Worm (Caenorhabditis elegans) whole organism, L2 larva: ENCODE data around the gene T05C3.6.
A peak's percentile ranks its signal among the peaks of the same experiment; 100 is the strongest.

ENCODE experiments used
- C34F6.9 ChIP-seq: fragments of 150-350 bp; optimal IDR thresholded peaks from 2 replicates; lab custom pipeline; 2014; ENCODE audit warnings: missing biosample characterization, missing genetic modification characterization
- F13H6.1 ChIP-seq: sonication (generic microtip); optimal IDR thresholded peaks from 2 replicates; lab custom pipeline; 2016; ENCODE audit warnings: missing genetic modification characterization, missing compliant biosample characterization
- R02D3.7 ChIP-seq: fragments of 150-350 bp; optimal IDR thresholded peaks from 2 replicates; lab custom pipeline; 2014; ENCODE audit warnings: missing biosample characterization, missing genetic modification characterization
- Y55F3AM.14 ChIP-seq: fragments of 200-800 bp; sonication (Bioruptor generic); optimal IDR thresholded peaks from 2 replicates; lab custom pipeline; 2018; ENCODE audit warnings: mild to moderate bottlenecking, missing genetic modification characterization, missing compliant biosample characterization
- ZK546.5 ChIP-seq: sonication (generic microtip); optimal IDR thresholded peaks from 2 replicates; lab custom pipeline; 2017; ENCODE audit warnings: missing biosample characterization, missing genetic modification characterization
- alr-1 ChIP-seq: fragments of 150-350 bp; optimal IDR thresholded peaks from 2 replicates; lab custom pipeline; 2014; ENCODE audit warnings: missing biosample characterization, missing genetic modification characterization
- aly-2 ChIP-seq: fragments of 150-350 bp; optimal IDR thresholded peaks from 2 replicates; lab custom pipeline; 2014; ENCODE audit warnings: missing biosample characterization, missing genetic modification characterization
- ama-1 ChIP-seq: fragments of 150-350 bp; optimal IDR thresholded peaks from 2 replicates; lab custom pipeline; 2018; ENCODE audit warnings: inconsistent platforms
- blmp-1 ChIP-seq: sonication (generic microtip); optimal IDR thresholded peaks from 2 replicates; lab custom pipeline; 2017; ENCODE audit warnings: missing genetic modification characterization, mild to moderate bottlenecking, missing compliant biosample characterization, antibody characterized with exemption, moderate library complexity; ENCODE audit not compliant: insufficient read depth
- ceh-16 ChIP-seq: fragments of 150-350 bp; optimal IDR thresholded peaks from 2 replicates; lab custom pipeline; 2014; ENCODE audit warnings: missing biosample characterization, missing genetic modification characterization
- ceh-82 ChIP-seq: fragments of 150-350 bp; optimal IDR thresholded peaks from 2 replicates; lab custom pipeline; 2014; ENCODE audit warnings: missing biosample characterization, missing genetic modification characterization
- crh-2 ChIP-seq: sonication (generic microtip); optimal IDR thresholded peaks from 2 replicates; lab custom pipeline; 2017; ENCODE audit warnings: missing biosample characterization, missing genetic modification characterization
- dmd-4 ChIP-seq: sonication (generic microtip); optimal IDR thresholded peaks from 2 replicates; lab custom pipeline; 2017; ENCODE audit warnings: missing biosample characterization, missing genetic modification characterization
- egl-27 ChIP-seq: sonication (generic microtip); optimal IDR thresholded peaks from 3 replicates; lab custom pipeline; 2017; ENCODE audit warnings: missing biosample characterization, missing genetic modification reagents, missing genetic modification characterization
- elt-1 ChIP-seq: fragments of 150-350 bp; optimal IDR thresholded peaks from 2 replicates; lab custom pipeline; 2014; ENCODE audit warnings: missing biosample characterization, missing genetic modification characterization
- elt-3 ChIP-seq: sonication (generic microtip); optimal IDR thresholded peaks from 2 replicates; lab custom pipeline; 2017; ENCODE audit warnings: missing biosample characterization, missing genetic modification characterization
- fos-1 ChIP-seq: fragments of 150-350 bp; optimal IDR thresholded peaks from 2 replicates; lab custom pipeline; 2014; ENCODE audit warnings: missing biosample characterization, missing genetic modification characterization
- gmeb-1 ChIP-seq: fragments of 150-350 bp; optimal IDR thresholded peaks from 2 replicates; lab custom pipeline; 2014; ENCODE audit warnings: missing biosample characterization, missing genetic modification characterization
- lin-11 ChIP-seq: fragments of 150-350 bp; sonication (generic microtip); optimal IDR thresholded peaks from 2 replicates; lab custom pipeline; 2014; ENCODE audit warnings: missing biosample characterization, missing genetic modification characterization, inconsistent platforms, mixed read lengths
- lin-13 ChIP-seq: fragments of 150-350 bp; optimal IDR thresholded peaks from 2 replicates; lab custom pipeline; 2014; ENCODE audit warnings: missing biosample characterization, missing genetic modification reagents, missing genetic modification characterization
- lin-39 ChIP-seq: fragments of 150-350 bp; optimal IDR thresholded peaks from 2 replicates; lab custom pipeline; 2014; ENCODE audit warnings: missing biosample characterization, missing genetic modification reagents, missing genetic modification characterization
- lsy-2 ChIP-seq, 2 experiments: fragments of 150-350 bp in 1 of 2; sonication (generic microtip) in 1 of 2; optimal IDR thresholded peaks; 2 replicates each; lab custom pipeline; 2014 to 2017; ENCODE audit warnings: missing biosample characterization in 2 of 2, missing genetic modification characterization in 2 of 2
- mab-5 ChIP-seq: fragments of 150-350 bp; optimal IDR thresholded peaks from 2 replicates; lab custom pipeline; 2014; ENCODE audit warnings: missing biosample characterization, missing genetic modification characterization
- mbf-1 ChIP-seq: sonication (generic microtip); optimal IDR thresholded peaks from 2 replicates; lab custom pipeline; 2017; ENCODE audit warnings: missing biosample characterization, missing genetic modification characterization
- mdl-1 ChIP-seq, 2 experiments: fragments of 150-350 bp in 1 of 2; sonication (generic microtip) in 1 of 2; optimal IDR thresholded peaks; 2 replicates each; lab custom pipeline; 2017; ENCODE audit warnings: missing biosample characterization in 2 of 2, missing genetic modification characterization in 2 of 2
- nhr-10 ChIP-seq: sonication (generic microtip); optimal IDR thresholded peaks from 2 replicates; lab custom pipeline; 2017; ENCODE audit warnings: missing biosample characterization, missing genetic modification characterization
- nhr-11 ChIP-seq: fragments of 150-350 bp; optimal IDR thresholded peaks from 2 replicates; lab custom pipeline; 2014; ENCODE audit warnings: missing biosample characterization, missing genetic modification characterization
- nhr-12 ChIP-seq: fragments of 150-350 bp; optimal IDR thresholded peaks from 2 replicates; lab custom pipeline; 2014; ENCODE audit warnings: missing biosample characterization, missing genetic modification characterization
- nhr-129 ChIP-seq: fragments of 150-350 bp; optimal IDR thresholded peaks from 2 replicates; lab custom pipeline; 2014; ENCODE audit warnings: missing biosample characterization, missing genetic modification characterization
- nhr-21 ChIP-seq: fragments of 150-350 bp; optimal IDR thresholded peaks from 2 replicates; lab custom pipeline; 2014; ENCODE audit warnings: missing biosample characterization, missing genetic modification characterization
- nhr-23 ChIP-seq: fragments of 150-350 bp; optimal IDR thresholded peaks from 2 replicates; lab custom pipeline; 2014; ENCODE audit warnings: missing biosample characterization, missing genetic modification reagents, missing genetic modification characterization
- nhr-237 ChIP-seq: fragments of 150-350 bp; optimal IDR thresholded peaks from 2 replicates; lab custom pipeline; 2014; ENCODE audit warnings: missing biosample characterization, missing genetic modification characterization
- nhr-25 ChIP-seq: fragments of 150-350 bp; sonication (generic microtip); optimal IDR thresholded peaks from 3 replicates; lab custom pipeline; 2014; ENCODE audit warnings: missing biosample characterization, missing genetic modification characterization
- nhr-6 ChIP-seq: fragments of 150-350 bp; optimal IDR thresholded peaks from 2 replicates; lab custom pipeline; 2014; ENCODE audit warnings: missing biosample characterization, missing genetic modification characterization
- nhr-77 ChIP-seq: fragments of 150-350 bp; optimal IDR thresholded peaks from 2 replicates; lab custom pipeline; 2014; ENCODE audit warnings: missing biosample characterization, missing genetic modification characterization
- peb-1 ChIP-seq: fragments of 150-350 bp; optimal IDR thresholded peaks from 2 replicates; lab custom pipeline; 2014; ENCODE audit warnings: missing biosample characterization, missing genetic modification characterization
- sem-4 ChIP-seq: fragments of 150-350 bp; optimal IDR thresholded peaks from 2 replicates; lab custom pipeline; 2014; ENCODE audit warnings: missing biosample characterization, missing genetic modification reagents, missing genetic modification characterization
- skn-1 ChIP-seq: sonication (generic microtip); optimal IDR thresholded peaks from 2 replicates; lab custom pipeline; 2017; ENCODE audit warnings: missing biosample characterization, missing genetic modification characterization
- sma-3 ChIP-seq: sonication (generic microtip); optimal IDR thresholded peaks from 2 replicates; lab custom pipeline; 2016; ENCODE audit warnings: missing genetic modification reagents, missing genetic modification characterization, missing compliant biosample characterization
- sma-9 ChIP-seq, 2 experiments: fragments of 150-350 bp in 1 of 2; sonication (generic microtip) in 1 of 2; optimal IDR thresholded peaks; 2 replicates each; lab custom pipeline; 2014 to 2016; ENCODE audit warnings: missing genetic modification characterization in 2 of 2, mild to moderate bottlenecking in 1 of 2, missing biosample characterization in 1 of 2, missing compliant biosample characterization in 1 of 2, missing genetic modification reagents in 1 of 2, moderate library complexity in 1 of 2
- snpc-4 ChIP-seq: fragments of 150-350 bp; optimal IDR thresholded peaks from 2 replicates; lab custom pipeline; 2014; ENCODE audit warnings: missing biosample characterization, missing genetic modification characterization
- unc-39 ChIP-seq: fragments of 150-350 bp; optimal IDR thresholded peaks from 2 replicates; lab custom pipeline; 2014; ENCODE audit warnings: missing biosample characterization, missing genetic modification characterization
- unc-55 ChIP-seq: fragments of 150-350 bp; sonication (generic microtip); optimal IDR thresholded peaks from 3 replicates; lab custom pipeline; 2014; ENCODE audit warnings: missing biosample characterization, missing genetic modification reagents, missing genetic modification characterization
- unc-62 ChIP-seq: fragments of 150-350 bp; optimal IDR thresholded peaks from 2 replicates; lab custom pipeline; 2014; ENCODE audit warnings: missing biosample characterization, missing genetic modification reagents, missing genetic modification characterization
- zag-1 ChIP-seq: fragments of 150-350 bp; optimal IDR thresholded peaks from 2 replicates; lab custom pipeline; 2014; ENCODE audit warnings: missing biosample characterization, missing genetic modification characterization
- ztf-1 ChIP-seq: fragments of 200-800 bp; sonication (Bioruptor generic); conservative IDR thresholded peaks from 2 replicates; pipeline ENCODE4 v1.3.6; 2022; ENCODE audit warnings: missing genetic modification characterization, missing compliant biosample characterization
- ztf-11 ChIP-seq: sonication (generic microtip); optimal IDR thresholded peaks from 2 replicates; lab custom pipeline; 2017; ENCODE audit warnings: missing biosample characterization, missing genetic modification characterization
- ztf-4 ChIP-seq: fragments of 150-350 bp; optimal IDR thresholded peaks from 2 replicates; lab custom pipeline; 2014; ENCODE audit warnings: missing biosample characterization, missing genetic modification characterization

T05C3.6 gene

DNA sequence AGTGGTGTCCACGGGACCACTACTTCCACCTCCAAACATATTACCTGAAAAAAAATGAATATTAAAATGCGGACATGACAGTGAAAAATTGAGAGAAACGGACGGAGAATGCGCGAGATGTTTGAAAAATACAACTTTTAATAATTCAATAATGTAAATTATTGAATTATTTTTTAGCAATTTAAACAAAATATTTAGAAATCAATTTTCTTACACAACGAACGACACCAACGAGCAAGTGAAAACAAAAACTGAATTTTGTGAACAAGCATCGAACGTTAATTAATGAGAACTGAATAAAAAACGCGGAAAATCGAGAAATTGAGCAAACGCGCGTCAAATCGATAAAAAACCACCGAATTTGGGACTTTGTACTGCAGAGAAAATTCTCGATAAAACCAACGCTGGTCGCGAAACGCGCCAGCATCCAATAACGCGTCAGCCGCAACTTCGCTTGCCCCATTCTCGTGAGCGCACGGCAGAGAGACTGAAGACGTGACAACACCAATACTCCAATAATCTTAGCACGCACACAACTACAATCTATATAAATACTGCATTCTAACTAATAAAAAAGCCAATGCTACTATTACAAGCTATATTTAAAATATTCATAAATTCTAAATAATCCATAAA is 14.7 kb downstream of the T05C3.6 start, which contains the start of the genes dnj-19 and nhr-47:
TSS of gene dnj-19 (minus strand) at position 51 of the 636 bp plus-strand sequence.
TSS of gene nhr-47 (plus strand) at position 447 of the 636 bp plus-strand sequence.
- TF ChIP-seq sem-4 (tag; lab: Kevin White, UChicago) (peak; percentile 84), aly-2 (tag; lab: Kevin White, UChicago) (no peak), R02D3.7 (tag; lab: Kevin White, UChicago) (peak; percentile 36), blmp-1 (tag; lab: Kevin White, UChicago) (peak; percentile 26), mdl-1 (tag; optimal IDR thresholded peaks at IDR 0.05; lab: Kevin White, UChicago) (peak in 1 of 2 experiments; percentile 68), ceh-82 (tag; lab: Kevin White, UChicago) (peak; percentile 50), skn-1 (no peak), Y55F3AM.14 (GFP tag; lab: Kevin White, UChicago) (peak; percentile 99), mbf-1 (tag; lab: Kevin White, UChicago) (no peak), lin-13 (GFP tag; lab: Kevin White, UChicago) (peak; percentile 83), ztf-11 (tag; lab: Kevin White, UChicago) (no peak), unc-62 (GFP tag; lab: Kevin White, UChicago) (peak; percentile 22), nhr-25 (tag; lab: Kevin White, UChicago) (peak; percentile 85), snpc-4 (tag; lab: Kevin White, UChicago) (peak; percentile 74), sma-9 (GFP tag; optimal IDR thresholded peaks at IDR 0.05; lab: Kevin White, UChicago) (peak; percentile 91), sma-9 (tag; optimal IDR thresholded peaks at IDR 0.05; lab: Kevin White, UChicago) (no peak), nhr-6 (tag; lab: Kevin White, UChicago) (peak; percentile 56), elt-1 (no peak), lsy-2 (tag; optimal IDR thresholded peaks at IDR 0.05; lab: Kevin White, UChicago) (peak; percentile 89 to 93), elt-3 (tag; lab: Kevin White, UChicago) (no peak), nhr-237 (peak; percentile 7), nhr-77 (tag; lab: Kevin White, UChicago) (no peak), mab-5 (tag; lab: Kevin White, UChicago) (peak; percentile 86), ZK546.5 (tag; lab: Kevin White, UChicago) (no peak), peb-1 (tag; lab: Kevin White, UChicago) (no peak), ama-1 (peak; percentile 7), alr-1 (tag; lab: Kevin White, UChicago) (no peak), unc-55 (GFP tag; lab: Kevin White, UChicago) (peak; percentile 95), nhr-21 (peak; percentile 81), F13H6.1 (tag; lab: Kevin White, UChicago) (peak; percentile 88), crh-2 (tag; lab: Kevin White, UChicago) (peak; percentile 93), ceh-16 (tag; lab: Kevin White, UChicago) (peak; percentile 61), zag-1 (peak; percentile 43), nhr-10 (tag; lab: Kevin White, UChicago) (peak; percentile 42), ztf-1 (GFP tag; lab: Robert Waterston, UW) (no peak), lin-39 (tag; lab: Kevin White, UChicago) (no peak), dmd-4 (tag; lab: Kevin White, UChicago) (no peak), sma-3 (GFP tag; lab: Kevin White, UChicago) (peak; percentile 90), nhr-23 (tag; lab: Kevin White, UChicago) (no peak), nhr-129 (tag; lab: Kevin White, UChicago) (peak; percentile 87), C34F6.9 (peak; percentile 96), ztf-4 (tag; lab: Kevin White, UChicago) (peak; percentile 66), unc-39 (no peak), fos-1 (peak; percentile 49), gmeb-1 (tag; lab: Kevin White, UChicago) (peak; percentile 90), egl-27 (tag; lab: Kevin White, UChicago) (peak; percentile 73), nhr-12 (tag; lab: Kevin White, UChicago) (peak; percentile 37), nhr-11 (no peak), lin-11 (tag; lab: Kevin White, UChicago) (peak; percentile 97)
